Fruit fly (Drosophila melanogaster): ENCODE measurements around the gene CG15554.

dm6 chr3R:31089985-31090384 is 36.0 kb upstream of the CG15554 start:
- TF ChIP-seq Jra (GFP tag; optimal IDR thresholded peaks at IDR 0.05), result no peak
- no peak for TF ChIP-seq CrebA (GFP tag; optimal IDR thresholded peaks at IDR 0.05; ENCODE audit: borderline replicate concordance)
- TF ChIP-seq Rel (GFP tag; optimal IDR thresholded peaks at IDR 0.05), result no peak
- no peak for TF ChIP-seq Rel (tag; optimal IDR thresholded peaks at IDR 0.05)
- TF ChIP-seq Hr78 (GFP tag; optimal IDR thresholded peaks at IDR 0.05), result no peak
- TF ChIP-seq pan (optimal IDR thresholded peaks at IDR 0.05), result no peak
